Comparison of ENCODE assay signal across 2 worm cellular contexts in genomic region chrV:10760839-10761238, ce11.
TF ChIP-seq lines count a peak whose summit lies in the region.

No protein-coding gene starts in this region.

TF ChIP-seq in whole organism, L2 larva, 48 proteins besides CTCF, POLR2A, EP300 and RAD21:
- TF ChIP-seq nhr-237 (tag; optimal IDR thresholded peaks at IDR 0.05; lab: Kevin White, UChicago) (no peak), ztf-4 (tag; optimal IDR thresholded peaks at IDR 0.05; lab: Kevin White, UChicago) (no peak), nhr-25 (tag; optimal IDR thresholded peaks at IDR 0.05; lab: Kevin White, UChicago) (peak; percentile 31), ztf-1 (GFP tag; conservative IDR thresholded peaks at IDR 0.05; lab: Robert Waterston, UW) (no peak), ceh-82 (tag; optimal IDR thresholded peaks at IDR 0.05; lab: Kevin White, UChicago) (no peak), dmd-4 (tag; optimal IDR thresholded peaks at IDR 0.05; lab: Kevin White, UChicago) (no peak), nhr-6 (tag; optimal IDR thresholded peaks at IDR 0.05; lab: Kevin White, UChicago) (no peak)

TF ChIP-seq in whole organism, L4 larva, 104 proteins besides CTCF, POLR2A, EP300 and RAD21:
- TF ChIP-seq unc-62 (GFP tag; optimal IDR thresholded peaks at IDR 0.05 in 1 of 2; lab: Kevin White, UChicago) (peak in 1 of 2 experiments; percentile 94), unc-62 (tag; optimal IDR thresholded peaks at IDR 0.05; lab: Kevin White, UChicago) (no peak), dmd-8 (GFP tag; IDR thresholded peaks at IDR 0.05; lab: Robert Waterston, UW) (no peak), snpc-4 (tag; optimal IDR thresholded peaks at IDR 0.05; lab: Kevin White, UChicago) (no peak), lin-29 (GFP tag; IDR thresholded peaks at IDR 0.05; lab: Robert Waterston, UW) (no peak), nhr-25 (tag; optimal IDR thresholded peaks at IDR 0.05; lab: Kevin White, UChicago; ENCODE audit: borderline replicate concordance, insufficient read depth) (peak; percentile 31), nhr-41 (GFP tag; IDR thresholded peaks at IDR 0.05; lab: Robert Waterston, UW) (no peak), nhr-11 (tag; optimal IDR thresholded peaks at IDR 0.05; lab: Kevin White, UChicago) (no peak)

Comparison
In these comparisons a context has a peak if more than half of its experiments do, and no peak if none do; other contexts are left out.
1. Of the 23 proteins assayed by ChIP-seq in both whole organism, L4 larva and whole organism, L2 larva: peak only in whole organism, L4 larva: none; only in whole organism, L2 larva: none; in both: nhr-25; in neither: 21; mixed calls (peak in some experiments, not most) for 1.